Worm (Caenorhabditis elegans): Measurements from ENCODE around the gene shk-1.

ce11 chrII:9793197-9793596 lies 35.2 kb downstream of the shk-1 start, which contains the start of gene cyp-13A3:
- TF ChIP-seq lin-13 (GFP tag; optimal IDR thresholded peaks at IDR 0.05) (no peak), hlh-30 (tag; optimal IDR thresholded peaks at IDR 0.05; ENCODE audit: insufficient read depth) (no peak), egl-43 (GFP tag; IDR thresholded peaks at IDR 0.05) (no peak), lsy-2 (tag; optimal IDR thresholded peaks at IDR 0.05) (no peak), ZK337.2 (GFP tag; IDR thresholded peaks at IDR 0.05) (no peak), ama-1 (optimal IDR thresholded peaks at IDR 0.05) (no peak), mxl-2 (GFP tag; conservative IDR thresholded peaks at IDR 0.05) (no peak), zip-11 (GFP tag; IDR thresholded peaks at IDR 0.05) (no peak), unc-62 (GFP tag; optimal IDR thresholded peaks at IDR 0.05 in 1 of 2) (no peak), unc-62 (tag; optimal IDR thresholded peaks at IDR 0.05) (no peak), lin-1 (GFP tag; IDR thresholded peaks at IDR 0.05) (no peak), snpc-4 (tag; optimal IDR thresholded peaks at IDR 0.05) (no peak), daf-12 (tag; optimal IDR thresholded peaks at IDR 0.05) (no peak), nhr-28 (tag; optimal IDR thresholded peaks at IDR 0.05) (no peak)

Measured in whole organism, L4 larva.